Fruit fly (Drosophila melanogaster) whole organism, prepupa: ENCODE data around the gene CG7860.

Source experiments
- CG10631 ChIP-seq: fragments of 200-800 bp; sonication (Bioruptor generic); optimal IDR thresholded peaks from 2 replicates; lab custom pipeline; 2016; ENCODE audit warnings: missing biosample characterization, missing genetic modification characterization
- CG11294 ChIP-seq: fragments of 200-800 bp; sonication (Bioruptor generic); IDR thresholded peaks from 2 replicates; pipeline ENCODE4 v1.3.6; 2022; ENCODE audit warnings: missing biosample characterization, missing genetic modification characterization
- CG11762 ChIP-seq: fragments of 200-800 bp; sonication (Bioruptor generic); optimal IDR thresholded peaks from 3 replicates; lab custom pipeline; 2016; ENCODE audit warnings: missing biosample characterization, missing genetic modification characterization; ENCODE audit not compliant: insufficient read depth
- CG11902 ChIP-seq: fragments of 200-800 bp; sonication (Bioruptor generic); optimal IDR thresholded peaks from 3 replicates; lab custom pipeline; 2016; ENCODE audit warnings: missing biosample characterization, missing genetic modification characterization
- CG15336 ChIP-seq: fragments of 200-800 bp; sonication (Bioruptor generic); IDR thresholded peaks from 2 replicates; pipeline ENCODE4 v1.3.6; 2022; ENCODE audit warnings: missing biosample characterization, missing genetic modification characterization
- CG1621 ChIP-seq: fragments of 200-800 bp; sonication (Bioruptor generic); optimal IDR thresholded peaks from 3 replicates; lab custom pipeline; 2018; ENCODE audit warnings: missing biosample characterization, mild to moderate bottlenecking, missing genetic modification characterization
- CG16779 ChIP-seq: fragments of 200-800 bp; sonication (Bioruptor generic); optimal IDR thresholded peaks from 3 replicates; lab custom pipeline; 2017; ENCODE audit warnings: missing biosample characterization, mild to moderate bottlenecking, missing genetic modification characterization
- CG3032 ChIP-seq: fragments of 200-800 bp; optimal IDR thresholded peaks from 2 replicates; lab custom pipeline; 2019; ENCODE audit warnings: missing biosample characterization, mild to moderate bottlenecking, missing genetic modification characterization, moderate library complexity
- CG31627 ChIP-seq: fragments of 200-800 bp; sonication (Bioruptor generic); optimal IDR thresholded peaks from 3 replicates; lab custom pipeline; 2016; ENCODE audit warnings: missing biosample characterization, missing genetic modification characterization
- CG32006 ChIP-seq: fragments of 200-800 bp; sonication (Bioruptor generic); optimal IDR thresholded peaks from 3 replicates; lab custom pipeline; 2017; ENCODE audit warnings: missing biosample characterization, mild to moderate bottlenecking, missing genetic modification characterization
- CG34406 ChIP-seq: fragments of 200-800 bp; sonication (Bioruptor generic); optimal IDR thresholded peaks from 3 replicates; lab custom pipeline; 2016; ENCODE audit warnings: missing biosample characterization, missing genetic modification characterization
- CG3919 ChIP-seq: fragments of 200-800 bp; sonication (Bioruptor generic); optimal IDR thresholded peaks from 3 replicates; lab custom pipeline; 2016; ENCODE audit warnings: missing biosample characterization, missing genetic modification characterization
- CG6163 ChIP-seq: fragments of 200-800 bp; sonication (Bioruptor generic); IDR thresholded peaks from 3 replicates; pipeline ENCODE4 v1.3.6; 2022; ENCODE audit warnings: missing biosample characterization, missing genetic modification characterization
- CG6276 ChIP-seq: fragments of 200-800 bp; sonication (Bioruptor generic); optimal IDR thresholded peaks from 2 replicates; lab custom pipeline; 2017; ENCODE audit warnings: missing biosample characterization, mild to moderate bottlenecking, missing genetic modification characterization
- CG6854 ChIP-seq: fragments of 200-800 bp; sonication (Bioruptor generic); optimal IDR thresholded peaks from 2 replicates; lab custom pipeline; 2017; ENCODE audit warnings: missing biosample characterization, mild to moderate bottlenecking, missing genetic modification characterization
- CG7368 ChIP-seq: fragments of 200-800 bp; sonication (Bioruptor generic); optimal IDR thresholded peaks from 3 replicates; lab custom pipeline; 2016; ENCODE audit warnings: missing biosample characterization, missing genetic modification characterization
- CG8119 ChIP-seq: fragments of 200-800 bp; sonication (Bioruptor generic); IDR thresholded peaks from 3 replicates; pipeline ENCODE4 v1.3.6; 2022; ENCODE audit warnings: missing biosample characterization, missing genetic modification characterization
- CG8632 ChIP-seq: fragments of 200-800 bp; sonication (Bioruptor generic); optimal IDR thresholded peaks from 3 replicates; lab custom pipeline; 2016; ENCODE audit warnings: missing biosample characterization, missing genetic modification characterization
- CG9139 ChIP-seq: fragments of 200-800 bp; sonication (Bioruptor generic); optimal IDR thresholded peaks from 3 replicates; lab custom pipeline; 2017; ENCODE audit warnings: missing biosample characterization, mild to moderate bottlenecking, missing genetic modification characterization
- Eip78C ChIP-seq: fragments of 200-800 bp; sonication (Bioruptor generic); peaks from one replicate; lab custom pipeline; 2016; ENCODE audit warnings: missing biosample characterization, missing genetic modification characterization
- Eip93F ChIP-seq: fragments of 200-800 bp; sonication (Bioruptor generic); optimal IDR thresholded peaks from 2 replicates; lab custom pipeline; 2016; ENCODE audit warnings: missing biosample characterization, mild to moderate bottlenecking, missing genetic modification characterization
- Ets96B ChIP-seq: fragments of 200-800 bp; optimal IDR thresholded peaks from 2 replicates; lab custom pipeline; 2019; ENCODE audit warnings: missing biosample characterization, mild to moderate bottlenecking, missing genetic modification characterization, moderate library complexity
- Hr39 ChIP-seq: fragments of 200-800 bp; sonication (Bioruptor generic); optimal IDR thresholded peaks from 2 replicates; lab custom pipeline; 2016; ENCODE audit warnings: missing biosample characterization, missing genetic modification characterization
- Hr4 ChIP-seq: fragments of 200-800 bp; sonication (Bioruptor generic); optimal IDR thresholded peaks from 3 replicates; lab custom pipeline; 2016; ENCODE audit warnings: missing biosample characterization, missing genetic modification characterization
- Smox ChIP-seq: fragments of 200-800 bp; sonication (Bioruptor generic); optimal IDR thresholded peaks from 3 replicates; lab custom pipeline; 2016; ENCODE audit warnings: missing biosample characterization, missing genetic modification characterization
- Sox14 ChIP-seq: fragments of 200-800 bp; sonication (Bioruptor generic); optimal IDR thresholded peaks from 3 replicates; lab custom pipeline; 2016; ENCODE audit warnings: missing biosample characterization, missing genetic modification characterization
- achi ChIP-seq: fragments of 200-800 bp; sonication (Bioruptor generic); optimal IDR thresholded peaks from 3 replicates; lab custom pipeline; 2016; ENCODE audit warnings: missing biosample characterization, missing genetic modification characterization
- acj6 ChIP-seq: fragments of 200-800 bp; sonication (Bioruptor generic); optimal IDR thresholded peaks from 3 replicates; lab custom pipeline; 2016; ENCODE audit warnings: missing biosample characterization, missing genetic modification characterization
- cyc ChIP-seq: fragments of 200-800 bp; sonication (Bioruptor generic); optimal IDR thresholded peaks from 3 replicates; lab custom pipeline; 2016; ENCODE audit warnings: missing biosample characterization, missing genetic modification characterization
- dac ChIP-seq: fragments of 200-800 bp; sonication (Bioruptor generic); optimal IDR thresholded peaks from 2 replicates; lab custom pipeline; 2017; ENCODE audit warnings: missing biosample characterization, mild to moderate bottlenecking, missing genetic modification characterization
- dsx ChIP-seq: fragments of 200-800 bp; optimal IDR thresholded peaks from 3 replicates; lab custom pipeline; 2019; ENCODE audit warnings: missing biosample characterization, mild to moderate bottlenecking, missing genetic modification characterization, moderate library complexity; ENCODE audit not compliant: poor library complexity, severe bottlenecking
- fd59A ChIP-seq: fragments of 200-800 bp; sonication (Bioruptor generic); optimal IDR thresholded peaks from 2 replicates; lab custom pipeline; 2017; ENCODE audit warnings: missing biosample characterization, mild to moderate bottlenecking, missing genetic modification characterization, missing genetic modification reagents
- fd85E ChIP-seq: fragments of 200-800 bp; sonication (Bioruptor generic); optimal IDR thresholded peaks from 3 replicates; lab custom pipeline; 2016; ENCODE audit warnings: missing biosample characterization, missing genetic modification characterization
- fkh ChIP-seq: fragments of 200-800 bp; sonication (Bioruptor generic); optimal IDR thresholded peaks from 3 replicates; lab custom pipeline; 2017; ENCODE audit warnings: missing biosample characterization, mild to moderate bottlenecking, missing genetic modification characterization, moderate library complexity
- lz ChIP-seq: fragments of 200-800 bp; sonication (Bioruptor generic); optimal IDR thresholded peaks from 3 replicates; lab custom pipeline; 2016; ENCODE audit warnings: missing biosample characterization, missing genetic modification characterization
- net ChIP-seq: fragments of 200-800 bp; sonication (Bioruptor generic); optimal IDR thresholded peaks from 3 replicates; lab custom pipeline; 2016; ENCODE audit warnings: missing biosample characterization, missing genetic modification characterization
- pdm3 ChIP-seq: fragments of 200-800 bp; sonication (Bioruptor generic); optimal IDR thresholded peaks from 3 replicates; lab custom pipeline; 2016; ENCODE audit warnings: missing biosample characterization, missing genetic modification characterization
- salr ChIP-seq, 2 experiments: fragments of 200-800 bp; sonication (Bioruptor generic); optimal IDR thresholded peaks; 3 replicates each; lab custom pipeline; 2016 to 2018; ENCODE audit warnings: missing biosample characterization in 2 of 2, missing genetic modification characterization in 2 of 2, mild to moderate bottlenecking in 1 of 2
- spab ChIP-seq: fragments of 200-800 bp; sonication (Bioruptor generic); optimal IDR thresholded peaks from 2 replicates; lab custom pipeline; 2017; ENCODE audit warnings: missing biosample characterization, mild to moderate bottlenecking, missing genetic modification characterization, missing genetic modification reagents
- ss ChIP-seq, 2 experiments: fragments of 200-800 bp; sonication (Bioruptor generic); optimal IDR thresholded peaks; 2 replicates in 1 of 2; 3 replicates in 1 of 2; lab custom pipeline; 2017 to 2018; ENCODE audit warnings: mild to moderate bottlenecking in 2 of 2, missing biosample characterization in 2 of 2, missing genetic modification characterization in 2 of 2, moderate library complexity in 1 of 2
- svp ChIP-seq: fragments of 200-800 bp; sonication (Bioruptor generic); peaks from one replicate; lab custom pipeline; 2016; ENCODE audit warnings: missing biosample characterization, missing genetic modification characterization
- topi ChIP-seq: fragments of 200-800 bp; sonication (Bioruptor generic); optimal IDR thresholded peaks from 3 replicates; lab custom pipeline; 2016; ENCODE audit warnings: missing biosample characterization, missing genetic modification characterization
- vri ChIP-seq: fragments of 200-800 bp; sonication (Bioruptor generic); optimal IDR thresholded peaks from 3 replicates; lab custom pipeline; 2016; ENCODE audit warnings: missing biosample characterization, mild to moderate bottlenecking, missing genetic modification characterization

The CG7860 gene

DNA sequence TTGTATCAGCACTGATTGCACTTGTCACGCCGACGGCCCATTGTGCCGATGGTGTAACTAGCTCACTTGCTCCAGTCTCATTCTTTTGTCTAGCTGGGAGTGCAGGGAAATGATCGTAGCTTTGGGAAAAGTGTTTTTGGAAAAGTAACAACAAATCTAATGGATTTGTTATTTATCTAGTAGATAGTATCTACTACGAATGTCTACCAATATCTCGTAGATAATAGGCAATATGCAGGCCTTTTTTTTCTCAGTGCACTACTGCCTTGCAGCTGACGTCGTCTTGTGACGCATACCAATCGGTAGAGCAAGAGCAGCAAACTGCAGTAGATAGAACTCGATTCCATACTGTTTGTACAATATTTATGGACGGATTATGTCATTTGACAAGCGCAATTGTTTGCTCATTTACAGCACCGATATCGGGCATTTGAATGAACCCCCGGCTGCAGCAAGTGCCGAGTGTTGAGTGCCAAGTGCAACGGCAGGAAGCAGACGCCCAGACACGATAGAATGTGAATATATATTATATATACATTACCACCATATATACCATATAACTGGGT, 25.2 kb upstream of the CG7860 start (continued):
- TF ChIP-seq CG8119 (GFP tag; lab: Robert Waterston, UW) (peak; percentile 67), salr (GFP tag; optimal IDR thresholded peaks at IDR 0.05; lab: Kevin White, UChicago) (peak in 1 of 2 experiments; percentile 9), vri (GFP tag; lab: Kevin White, UChicago) (peak; percentile 53), Sox14 (GFP tag; lab: Kevin White, UChicago) (peak; percentile 61), CG15336 (GFP tag; lab: Robert Waterston, UW) (peak; percentile 80), CG6854 (GFP tag; lab: Kevin White, UChicago) (no peak), cyc (no peak), net (peak; percentile 2), CG6276 (GFP tag; lab: Kevin White, UChicago) (peak; percentile 46), Ets96B (tag; lab: Kevin White, UChicago) (peak; percentile 2), CG16779 (tag; lab: Kevin White, UChicago) (no peak), CG6163 (GFP tag; lab: Robert Waterston, UW) (peak; percentile 78), CG7368 (GFP tag; lab: Kevin White, UChicago) (peak; percentile 6)

- no peak for TF ChIP-seq pdm3 (GFP tag; lab: Kevin White, UChicago)
- peak; percentile 44 for TF ChIP-seq Eip78C
- TF ChIP-seq svp (GFP tag; lab: Kevin White, UChicago): peak; percentile 99
- TF ChIP-seq Eip93F (GFP tag; lab: Kevin White, UChicago): no peak
- peak; percentile 30 for TF ChIP-seq dsx (GFP tag; lab: Kevin White, UChicago)
These were observed 23.2 kb upstream of the CG7860 start for dm6 chrX:15545467-15546197.

dm6 chrX:15549055-15549454, 19.7 kb upstream of the CG7860 start:
- TF ChIP-seq acj6 (GFP tag; lab: Kevin White, UChicago) (peak; percentile 47), CG16779 (tag; lab: Kevin White, UChicago) (peak; percentile 6), CG15336 (GFP tag; lab: Robert Waterston, UW) (peak; percentile 77), topi (peak; percentile 67), spab (GFP tag; lab: Kevin White, UChicago) (no peak), CG31627 (peak; percentile 72), CG11762 (GFP tag; lab: Kevin White, UChicago) (peak; percentile 25), CG1621 (tag; lab: Kevin White, UChicago) (no peak), CG34406 (GFP tag; lab: Kevin White, UChicago) (peak; percentile 32), CG3919 (GFP tag; lab: Kevin White, UChicago) (peak; percentile 55), CG3032 (tag; lab: Kevin White, UChicago) (peak; percentile 30), CG9139 (GFP tag; lab: Kevin White, UChicago) (no peak), Eip93F (GFP tag; lab: Kevin White, UChicago) (no peak), achi (GFP tag; lab: Kevin White, UChicago) (peak; percentile 60), fd59A (GFP tag; lab: Kevin White, UChicago) (peak; percentile 4), fkh (peak; percentile 15), CG11902 (GFP tag; lab: Kevin White, UChicago) (peak; percentile 30), cyc (peak; percentile 68), CG8119 (GFP tag; lab: Robert Waterston, UW) (peak; percentile 83), fd85E (GFP tag; lab: Kevin White, UChicago) (no peak), ss (GFP tag; optimal IDR thresholded peaks at IDR 0.05; lab: Kevin White, UChicago) (no peak), Eip78C (peak; percentile 88), svp (GFP tag; lab: Kevin White, UChicago) (peak; percentile 80), pdm3 (GFP tag; lab: Kevin White, UChicago) (peak; percentile 59), Smox (GFP tag; lab: Kevin White, UChicago) (peak; percentile 51), dac (GFP tag; lab: Kevin White, UChicago) (peak; percentile 40), CG8632 (GFP tag; lab: Kevin White, UChicago) (peak; percentile 29), CG10631 (GFP tag; lab: Kevin White, UChicago) (peak; percentile 52), salr (GFP tag; optimal IDR thresholded peaks at IDR 0.05; lab: Kevin White, UChicago) (peak in 1 of 2 experiments; percentile 37), CG11294 (GFP tag; lab: Robert Waterston, UW) (peak; percentile 63; the same call in 1 of the 2 replicates), CG32006 (GFP tag; lab: Kevin White, UChicago) (peak; percentile 84), CG6854 (GFP tag; lab: Kevin White, UChicago) (no peak), vri (GFP tag; lab: Kevin White, UChicago) (peak; percentile 14), lz (GFP tag; lab: Kevin White, UChicago) (peak; percentile 63), Hr39 (GFP tag; lab: Kevin White, UChicago) (peak; percentile 64), CG6276 (GFP tag; lab: Kevin White, UChicago) (peak; percentile 79), Sox14 (GFP tag; lab: Kevin White, UChicago) (peak; percentile 55), CG6163 (GFP tag; lab: Robert Waterston, UW) (peak; percentile 74), Hr4 (peak; percentile 76)
